Worm (Caenorhabditis elegans) whole organism, midembryonic: ENCODE measurements around the gene Y41C4A.32.

Experiments
- T22C8.4 ChIP-seq: fragments of 200-800 bp; sonication (Bioruptor generic); IDR thresholded peaks from 2 replicates; pipeline ENCODE4 v1.3.6; 2022; ENCODE audit warnings: missing genetic modification characterization, missing compliant biosample characterization
- flt-1 ChIP-seq: fragments of 200-800 bp; sonication (Bioruptor generic); IDR thresholded peaks from 2 replicates; pipeline ENCODE4 v1.3.6; 2022; ENCODE audit warnings: missing genetic modification characterization, missing compliant biosample characterization
- klf-2 ChIP-seq: fragments of 200-800 bp; sonication (Bioruptor generic); conservative IDR thresholded peaks from 2 replicates; pipeline ENCODE4 v1.3.6; 2022; ENCODE audit warnings: missing genetic modification reagents, missing genetic modification characterization, missing compliant biosample characterization
- ztf-23 ChIP-seq: fragments of 200-800 bp; sonication (Bioruptor generic); IDR thresholded peaks from 2 replicates; pipeline ENCODE4 v1.3.6; 2022; ENCODE audit warnings: missing genetic modification reagents, missing genetic modification characterization, missing compliant biosample characterization

- TF ChIP-seq T22C8.4 (GFP tag; lab: Robert Waterston, UW) (no peak), flt-1 (GFP tag; lab: Robert Waterston, UW) (no peak), ztf-23 (no peak), klf-2 (GFP tag; lab: Robert Waterston, UW) (no peak)
Measured at ce11 chrIII:11680514-11680913, 41.0 kb upstream of the Y41C4A.32 start.
